Worm (Caenorhabditis elegans): ENCODE measurements around the gene pals-26.
A peak's percentile ranks its signal among the peaks of the same experiment; 100 is the strongest.

pals-26 gene

DNA sequence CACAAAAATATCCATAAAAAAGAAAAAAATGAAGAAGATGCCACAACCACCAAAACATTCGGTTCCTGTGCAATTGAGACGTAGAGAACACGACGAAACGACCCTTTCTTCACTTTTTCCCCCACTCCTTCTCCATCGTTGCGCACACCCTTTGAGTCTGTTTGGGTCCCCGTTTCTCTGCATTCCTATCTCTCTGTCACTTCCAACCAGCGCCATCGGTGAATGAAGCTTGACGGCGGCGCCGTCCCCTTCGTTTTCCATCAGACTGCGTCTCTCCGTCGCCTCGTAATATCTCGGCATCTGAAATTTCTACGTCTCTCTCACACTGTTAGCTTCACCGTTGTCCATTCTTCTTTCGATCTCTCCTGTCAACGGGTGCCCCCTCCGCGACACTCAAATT lies 39.3 kb upstream of the pals-26 start:
- TF ChIP-seq mdl-1 (tag; optimal IDR thresholded peaks at IDR 0.05), result no peak
- TF ChIP-seq nhr-23 (tag; optimal IDR thresholded peaks at IDR 0.05), result no peak
- TF ChIP-seq egl-5 (tag; optimal IDR thresholded peaks at IDR 0.05), result peak; percentile 40
- no peak for TF ChIP-seq unc-39 (tag; optimal IDR thresholded peaks at IDR 0.05)
- TF ChIP-seq nfya-1 (tag; optimal IDR thresholded peaks at IDR 0.05; ENCODE audit: insufficient read depth), result peak; percentile 81
- peak; percentile 93 for TF ChIP-seq hmg-11 (tag; optimal IDR thresholded peaks at IDR 0.05)
- TF ChIP-seq fos-1 (tag; optimal IDR thresholded peaks at IDR 0.05), result no peak
- no peak for TF ChIP-seq fkh-2 (tag; optimal IDR thresholded peaks at IDR 0.05)
- TF ChIP-seq ceh-28 (tag; optimal IDR thresholded peaks at IDR 0.05), result no peak
- peak; percentile 10 for TF ChIP-seq snpc-4 (tag; optimal IDR thresholded peaks at IDR 0.05)
- TF ChIP-seq lin-15B (tag; optimal IDR thresholded peaks at IDR 0.05), result peak; percentile 13
- TF ChIP-seq elt-3 (tag; optimal IDR thresholded peaks at IDR 0.05), result no peak
- no peak for TF ChIP-seq ceh-16 (tag; optimal IDR thresholded peaks at IDR 0.05)
- peak; percentile 48 for TF ChIP-seq lin-39 (tag; optimal IDR thresholded peaks at IDR 0.05)
- no peak for TF ChIP-seq elt-1 (tag; optimal IDR thresholded peaks at IDR 0.05)
- peak; percentile 29 for TF ChIP-seq nhr-25 (tag; optimal IDR thresholded peaks at IDR 0.05)

DNA sequence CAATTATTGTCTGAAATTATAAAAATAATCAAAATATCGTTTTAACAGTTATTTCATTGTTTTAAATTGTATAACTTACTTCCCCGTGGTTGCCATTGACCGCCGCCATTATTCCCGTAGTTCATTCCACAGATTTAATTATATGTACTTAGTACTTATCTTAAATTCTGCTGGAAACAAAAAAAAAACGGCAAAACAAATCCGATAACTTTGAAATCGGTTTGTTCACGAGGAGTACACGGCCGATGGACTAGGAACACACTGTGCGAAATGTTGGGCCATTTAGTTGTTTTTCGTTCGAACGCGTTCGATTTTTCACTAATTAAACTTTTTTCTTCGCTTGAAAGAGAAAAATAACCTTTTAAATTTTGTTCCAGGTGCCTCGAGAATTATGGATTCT lies 31.9 kb upstream of the pals-26 start, which contains the start of the genes B0285.3 and lcmt-1:
B0285.3 (minus strand) TSS at position 267 of the 400 bp plus-strand sequence.
lcmt-1 (plus strand) TSS at position 377 of the 400 bp plus-strand sequence.
- no peak for TF ChIP-seq mdl-1 (tag; optimal IDR thresholded peaks at IDR 0.05)
- TF ChIP-seq fkh-10 (GFP tag; optimal IDR thresholded peaks at IDR 0.05), result no peak
- TF ChIP-seq aly-2 (tag; optimal IDR thresholded peaks at IDR 0.05), result no peak
- peak; percentile 11 for TF ChIP-seq elt-2 (tag; optimal IDR thresholded peaks at IDR 0.05)
- no peak for TF ChIP-seq ztf-4 (tag; optimal IDR thresholded peaks at IDR 0.05)
- TF ChIP-seq nhr-28 (tag; optimal IDR thresholded peaks at IDR 0.05), result no peak
- TF ChIP-seq tbx-2 (tag; optimal IDR thresholded peaks at IDR 0.05), result no peak
- peak; percentile 52 for TF ChIP-seq nfya-1 (tag; optimal IDR thresholded peaks at IDR 0.05; ENCODE audit: insufficient read depth)
- peak; percentile 28 for TF ChIP-seq nhr-25 (tag; optimal IDR thresholded peaks at IDR 0.05)
- TF ChIP-seq nhr-23 (tag; optimal IDR thresholded peaks at IDR 0.05), result peak; percentile 61
- TF ChIP-seq ZK546.5 (tag; optimal IDR thresholded peaks at IDR 0.05), result no peak
- no peak for TF ChIP-seq zag-1 (tag; optimal IDR thresholded peaks at IDR 0.05)
- no peak for TF ChIP-seq egl-5 (tag; optimal IDR thresholded peaks at IDR 0.05)
- TF ChIP-seq mml-1 (tag; optimal IDR thresholded peaks at IDR 0.05), result no peak
- no peak for TF ChIP-seq fos-1 (tag; optimal IDR thresholded peaks at IDR 0.05)
- TF ChIP-seq ceh-9 (tag; optimal IDR thresholded peaks at IDR 0.05), result no peak
- no peak for TF ChIP-seq ama-1 (optimal IDR thresholded peaks at IDR 0.05)
- no peak for TF ChIP-seq lsy-12 (tag; optimal IDR thresholded peaks at IDR 0.05)
- TF ChIP-seq skn-1 (tag; optimal IDR thresholded peaks at IDR 0.05), result no peak
- TF ChIP-seq lin-15B (tag; optimal IDR thresholded peaks at IDR 0.05), result peak; percentile 68
- TF ChIP-seq R02D3.7 (tag; optimal IDR thresholded peaks at IDR 0.05), result no peak
- no peak for TF ChIP-seq elt-1 (tag; optimal IDR thresholded peaks at IDR 0.05)
- no peak for TF ChIP-seq lin-39 (tag; optimal IDR thresholded peaks at IDR 0.05)
- TF ChIP-seq nhr-237 (tag; optimal IDR thresholded peaks at IDR 0.05), result no peak
- TF ChIP-seq snpc-4 (tag; optimal IDR thresholded peaks at IDR 0.05), result no peak
- no peak for TF ChIP-seq ztf-11 (tag; optimal IDR thresholded peaks at IDR 0.05)
- no peak for TF ChIP-seq elt-3 (tag; optimal IDR thresholded peaks at IDR 0.05)
- TF ChIP-seq unc-39 (tag; optimal IDR thresholded peaks at IDR 0.05), result no peak
- TF ChIP-seq unc-62 (GFP tag; optimal IDR thresholded peaks at IDR 0.05), result no peak
- TF ChIP-seq eor-1 (tag; optimal IDR thresholded peaks at IDR 0.05), result no peak
- TF ChIP-seq hmg-11 (tag; optimal IDR thresholded peaks at IDR 0.05), result no peak
- TF ChIP-seq jun-1 (tag; optimal IDR thresholded peaks at IDR 0.05), result no peak
- TF ChIP-seq nhr-11 (tag; optimal IDR thresholded peaks at IDR 0.05), result no peak
- no peak for TF ChIP-seq ceh-16 (tag; optimal IDR thresholded peaks at IDR 0.05)
- no peak for TF ChIP-seq nhr-76 (tag; optimal IDR thresholded peaks at IDR 0.05)
- no peak for TF ChIP-seq daf-12 (tag; optimal IDR thresholded peaks at IDR 0.05)
- TF ChIP-seq ceh-82 (tag; optimal IDR thresholded peaks at IDR 0.05), result no peak
- no peak for TF ChIP-seq nhr-77 (tag; optimal IDR thresholded peaks at IDR 0.05)
- no peak for TF ChIP-seq pqm-1 (tag; optimal IDR thresholded peaks at IDR 0.05)
- TF ChIP-seq fkh-2 (tag; optimal IDR thresholded peaks at IDR 0.05), result no peak
- TF ChIP-seq nhr-67 (tag; optimal IDR thresholded peaks at IDR 0.05), result no peak
- no peak for TF ChIP-seq nhr-12 (tag; optimal IDR thresholded peaks at IDR 0.05)
- TF ChIP-seq sea-2 (GFP tag; optimal IDR thresholded peaks at IDR 0.05), result no peak
- TF ChIP-seq pha-4 (tag; optimal IDR thresholded peaks at IDR 0.05), result peak; percentile 42
- no peak for TF ChIP-seq egl-27 (tag; optimal IDR thresholded peaks at IDR 0.05)
- peak; percentile 40 for TF ChIP-seq nhr-43 (tag; optimal IDR thresholded peaks at IDR 0.05; ENCODE audit: poor library complexity, severe bottlenecking)
- no peak for TF ChIP-seq ceh-28 (tag; optimal IDR thresholded peaks at IDR 0.05)

All from whole organism, L3 larva.